Fruit fly (Drosophila melanogaster) whole organism, embryonic: ENCODE data around the gene CG1607.
A peak's percentile ranks its signal among the peaks of the same experiment; 100 is the strongest.

Experiments
- Atf3 ChIP-seq: fragments of 200-800 bp; sonication (Bioruptor generic); optimal IDR thresholded peaks from 3 replicates; lab custom pipeline; 2016; ENCODE audit warnings: missing biosample characterization, missing genetic modification characterization
- CG11085 ChIP-seq: fragments of 200-800 bp; sonication (Bioruptor generic); IDR thresholded peaks from 2 replicates; pipeline ENCODE4 v1.3.6; 2022; ENCODE audit warnings: missing biosample characterization, missing genetic modification characterization
- CG11723 ChIP-seq: fragments of 200-800 bp; sonication (Bioruptor generic); optimal IDR thresholded peaks from 2 replicates; lab custom pipeline; 2017; ENCODE audit warnings: missing biosample characterization, mild to moderate bottlenecking, missing genetic modification characterization
- CG14441 ChIP-seq: fragments of 200-800 bp; sonication (Bioruptor generic); IDR thresholded peaks from 2 replicates; pipeline ENCODE4 v1.3.6; 2022; ENCODE audit warnings: missing biosample characterization, missing genetic modification characterization
- CG14667 ChIP-seq: fragments of 200-800 bp; sonication (Bioruptor generic); IDR thresholded peaks from 2 replicates; pipeline ENCODE4 v1.3.6; 2022; ENCODE audit warnings: missing biosample characterization, missing genetic modification characterization
- CG16813 ChIP-seq: fragments of 200-800 bp; sonication (Bioruptor generic); IDR thresholded peaks from 3 replicates; pipeline ENCODE4 v1.3.6; 2022; ENCODE audit warnings: missing biosample characterization, missing genetic modification characterization; ENCODE audit not compliant: partially characterized antibody
- CG18619 ChIP-seq: fragments of 200-800 bp; sonication (Bioruptor generic); optimal IDR thresholded peaks from 3 replicates; lab custom pipeline; 2017; ENCODE audit warnings: missing biosample characterization, mild to moderate bottlenecking, missing genetic modification characterization
- CG2129 ChIP-seq: fragments of 200-800 bp; sonication (Bioruptor generic); IDR thresholded peaks from 2 replicates; pipeline ENCODE4 v1.3.6; 2022; ENCODE audit warnings: missing biosample characterization, missing genetic modification characterization; ENCODE audit not compliant: partially characterized antibody
- CG2199 ChIP-seq: fragments of 200-800 bp; sonication (Bioruptor generic); IDR thresholded peaks from 3 replicates; pipeline ENCODE4 v1.3.6; 2022; ENCODE audit warnings: missing biosample characterization, missing genetic modification characterization
- CG30403 ChIP-seq: fragments of 200-800 bp; sonication (Bioruptor generic); optimal IDR thresholded peaks from 3 replicates; lab custom pipeline; 2016; ENCODE audit warnings: missing biosample characterization, missing genetic modification characterization
- CG33213 ChIP-seq: fragments of 200-800 bp; sonication (Bioruptor generic); optimal IDR thresholded peaks from 3 replicates; lab custom pipeline; 2016; ENCODE audit warnings: missing biosample characterization, missing genetic modification characterization
- CG33557 ChIP-seq: fragments of 200-800 bp; sonication (Bioruptor generic); optimal IDR thresholded peaks from 2 replicates; lab custom pipeline; 2019; ENCODE audit warnings: missing biosample characterization, mild to moderate bottlenecking, missing genetic modification characterization, moderate library complexity
- CG34376 ChIP-seq: fragments of 200-800 bp; sonication (Bioruptor generic); optimal IDR thresholded peaks from 2 replicates; lab custom pipeline; 2018; ENCODE audit warnings: missing biosample characterization, mild to moderate bottlenecking, missing genetic modification characterization
- CG5180 ChIP-seq: fragments of 200-800 bp; sonication (Bioruptor generic); optimal IDR thresholded peaks from 3 replicates; lab custom pipeline; 2017; ENCODE audit warnings: missing biosample characterization, missing genetic modification characterization, mild to moderate bottlenecking, moderate library complexity, missing genetic modification reagents
- CG7745 ChIP-seq: fragments of 200-800 bp; sonication (Bioruptor generic); optimal IDR thresholded peaks from 2 replicates; lab custom pipeline; 2018; ENCODE audit warnings: missing biosample characterization, mild to moderate bottlenecking, missing genetic modification characterization, moderate library complexity
- D19B ChIP-seq: fragments of 200-800 bp; sonication (Bioruptor generic); optimal IDR thresholded peaks from 2 replicates; lab custom pipeline; 2017; ENCODE audit warnings: missing biosample characterization, mild to moderate bottlenecking, missing genetic modification characterization
- Doc2 ChIP-seq: fragments of 200-800 bp; sonication (Bioruptor generic); IDR thresholded peaks from 2 replicates; pipeline ENCODE4 v1.3.6; 2022; ENCODE audit warnings: missing biosample characterization, missing genetic modification characterization
- Doc3 ChIP-seq: fragments of 200-800 bp; sonication (Bioruptor generic); IDR thresholded peaks from 3 replicates; pipeline ENCODE4 v1.3.6; 2022; ENCODE audit warnings: missing biosample characterization, missing genetic modification characterization; ENCODE audit not compliant: partially characterized antibody
- Gsc ChIP-seq: fragments of 200-800 bp; sonication (Bioruptor generic); IDR thresholded peaks from 2 replicates; pipeline ENCODE4 v1.3.6; 2022; ENCODE audit warnings: missing biosample characterization, missing genetic modification characterization
- HLH4C ChIP-seq: fragments of 200-800 bp; sonication (Bioruptor generic); IDR thresholded peaks from 3 replicates; pipeline ENCODE4 v1.3.6; 2022; ENCODE audit warnings: missing biosample characterization, missing genetic modification characterization; ENCODE audit not compliant: partially characterized antibody
- HmgZ ChIP-seq: fragments of 200-800 bp; sonication (Bioruptor generic); optimal IDR thresholded peaks from 2 replicates; lab custom pipeline; 2018; ENCODE audit warnings: missing biosample characterization, mild to moderate bottlenecking, missing genetic modification characterization
- Hr39 ChIP-seq: fragments of >200 bp; optimal IDR thresholded peaks from 2 replicates; lab custom pipeline; 2017
- Med ChIP-seq: fragments of 200-800 bp; sonication (Bioruptor generic); peaks from one replicate; lab custom pipeline; 2016; ENCODE audit warnings: missing biosample characterization, missing genetic modification characterization, mild to moderate bottlenecking, inconsistent platforms, moderate library complexity
- Meics ChIP-seq: fragments of 200-800 bp; sonication (Bioruptor generic); optimal IDR thresholded peaks from 2 replicates; lab custom pipeline; 2017; ENCODE audit warnings: missing biosample characterization, mild to moderate bottlenecking, missing genetic modification characterization
- Mes4 ChIP-seq: fragments of 200-800 bp; sonication (Bioruptor generic); optimal IDR thresholded peaks from 2 replicates; lab custom pipeline; 2016; ENCODE audit warnings: missing biosample characterization, missing genetic modification characterization
- Opbp ChIP-seq: fragments of 200-800 bp; sonication (Bioruptor generic); IDR thresholded peaks from 3 replicates; pipeline ENCODE4 v1.3.6; 2022; ENCODE audit warnings: missing biosample characterization, missing genetic modification characterization; ENCODE audit not compliant: partially characterized antibody
- aop ChIP-seq: fragments of 200-800 bp; sonication (Bioruptor generic); IDR thresholded peaks from 2 replicates; pipeline ENCODE4 v1.3.6; 2022; ENCODE audit warnings: missing biosample characterization, missing genetic modification characterization
- chinmo ChIP-seq: fragments of 200-800 bp; sonication (Bioruptor generic); IDR thresholded peaks from 4 replicates; pipeline ENCODE4 v1.3.6; 2022; ENCODE audit warnings: missing biosample characterization, missing genetic modification characterization; ENCODE audit not compliant: partially characterized antibody
- gro ChIP-seq: fragments of 200-800 bp; sonication (Bioruptor generic); optimal IDR thresholded peaks from 2 replicates; lab custom pipeline; 2016; ENCODE audit warnings: missing biosample characterization, missing genetic modification characterization
- ham ChIP-seq: fragments of 200-800 bp; sonication (Bioruptor generic); IDR thresholded peaks from 2 replicates; pipeline ENCODE4 v1.3.6; 2022; ENCODE audit warnings: missing biosample characterization, missing genetic modification characterization
- jing ChIP-seq: fragments of 200-800 bp; sonication (Bioruptor generic); optimal IDR thresholded peaks from 2 replicates; lab custom pipeline; 2018; ENCODE audit warnings: missing biosample characterization, mild to moderate bottlenecking, missing genetic modification characterization
- mld ChIP-seq: fragments of 200-800 bp; sonication (Bioruptor generic); IDR thresholded peaks from 3 replicates; pipeline ENCODE4 v1.3.6; 2022; ENCODE audit warnings: missing biosample characterization, missing genetic modification characterization; ENCODE audit not compliant: partially characterized antibody
- nmo ChIP-seq: fragments of 200-800 bp; sonication (Bioruptor generic); optimal IDR thresholded peaks from 2 replicates; lab custom pipeline; 2018; ENCODE audit warnings: missing biosample characterization, mild to moderate bottlenecking, missing genetic modification characterization, moderate library complexity
- oc ChIP-seq: fragments of 200-800 bp; sonication (Bioruptor generic); optimal IDR thresholded peaks from 2 replicates; lab custom pipeline; 2018; ENCODE audit warnings: missing biosample characterization, mild to moderate bottlenecking, missing genetic modification characterization, moderate library complexity
- odd ChIP-seq: fragments of 200-800 bp; sonication (Bioruptor generic); optimal IDR thresholded peaks from 2 replicates; lab custom pipeline; 2017; ENCODE audit warnings: missing biosample characterization, mild to moderate bottlenecking, missing genetic modification characterization
- pho ChIP-seq: fragments of 200-800 bp; sonication (Bioruptor generic); optimal IDR thresholded peaks from 2 replicates; lab custom pipeline; 2016; ENCODE audit warnings: missing biosample characterization, missing genetic modification characterization
- psq ChIP-seq: fragments of 200-800 bp; sonication (Bioruptor generic); optimal IDR thresholded peaks from 2 replicates; lab custom pipeline; 2017; ENCODE audit warnings: missing biosample characterization, missing genetic modification characterization
- pzg ChIP-seq: fragments of 200-800 bp; sonication (Bioruptor generic); optimal IDR thresholded peaks from 3 replicates; lab custom pipeline; 2018; ENCODE audit warnings: missing biosample characterization, mild to moderate bottlenecking, missing genetic modification characterization, moderate library complexity
- slou ChIP-seq: fragments of 200-800 bp; sonication (Bioruptor generic); optimal IDR thresholded peaks from 3 replicates; lab custom pipeline; 2016; ENCODE audit warnings: missing biosample characterization, missing genetic modification characterization
- stwl ChIP-seq: fragments of 200-800 bp; sonication (Bioruptor generic); optimal IDR thresholded peaks from 3 replicates; lab custom pipeline; 2018; ENCODE audit warnings: missing biosample characterization, mild to moderate bottlenecking, missing genetic modification characterization, moderate library complexity
- vnd ChIP-seq: fragments of 200-800 bp; sonication (Bioruptor generic); IDR thresholded peaks from 3 replicates; pipeline ENCODE4 v1.3.6; 2022; ENCODE audit warnings: missing biosample characterization, missing genetic modification characterization; ENCODE audit not compliant: partially characterized antibody
- wor ChIP-seq: fragments of 200-800 bp; sonication (Bioruptor generic); IDR thresholded peaks from 2 replicates; pipeline ENCODE4 v1.3.6; 2022; ENCODE audit warnings: missing biosample characterization, missing genetic modification characterization

The CG1607 gene

DNA sequence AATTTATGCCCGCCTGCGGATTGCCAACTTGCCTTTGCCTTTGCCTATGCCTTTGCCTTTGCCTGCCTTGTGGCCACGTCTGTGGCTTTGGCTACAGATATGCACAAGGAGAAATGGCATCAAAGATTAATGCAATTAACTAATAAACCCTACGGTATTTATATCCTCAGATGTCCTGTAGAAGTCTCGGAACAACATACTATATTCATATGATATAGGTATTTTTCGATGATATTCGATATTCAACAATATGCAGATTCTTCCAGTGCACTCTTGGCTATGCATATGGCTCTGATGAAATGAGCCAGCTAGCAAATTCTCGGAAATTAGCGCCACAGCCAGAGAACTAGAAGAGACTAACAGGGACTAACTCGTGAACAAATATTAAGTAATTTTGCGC is 45.6 kb upstream of the CG1607 start (continued):
- TF ChIP-seq Gsc (GFP tag; lab: Robert Waterston, UW) (no peak), Meics (GFP tag; lab: Kevin White, UChicago) (no peak), CG33213 (GFP tag; lab: Kevin White, UChicago) (no peak), HLH4C (GFP tag; lab: Robert Waterston, UW) (no peak), nmo (GFP tag; lab: Kevin White, UChicago) (no peak), jing (GFP tag; lab: Kevin White, UChicago) (no peak), Opbp (GFP tag; lab: Robert Waterston, UW) (no peak), pzg (GFP tag; lab: Kevin White, UChicago) (no peak), CG33557 (no peak), CG5180 (no peak), stwl (no peak), CG2129 (GFP tag; lab: Robert Waterston, UW) (no peak), D19B (GFP tag; lab: Kevin White, UChicago) (no peak), aop (no peak), vnd (GFP tag; lab: Robert Waterston, UW) (no peak)

DNA sequence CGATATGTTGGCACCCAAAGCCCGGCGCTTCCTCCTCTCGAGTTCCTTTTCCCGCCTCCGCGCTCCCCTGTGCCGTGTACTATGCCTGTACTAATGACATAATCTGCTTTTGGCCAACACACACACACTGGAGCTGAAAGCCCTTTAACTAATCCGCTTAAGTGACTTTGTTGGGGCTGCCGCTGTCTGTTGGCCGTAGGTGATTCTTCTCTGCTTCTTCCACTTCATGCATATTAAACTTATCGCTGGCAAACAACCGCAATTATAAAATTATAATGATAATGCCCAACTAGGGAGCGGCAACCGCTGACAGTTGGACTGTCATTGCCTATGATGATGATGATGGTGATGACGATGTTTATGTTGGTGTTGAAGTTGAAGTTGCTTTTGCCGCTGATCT is 42.1 kb upstream of the CG1607 start:
- TF ChIP-seq oc (tag; lab: Kevin White, UChicago) (peak; percentile 91), mld (no peak), ham (GFP tag; lab: Robert Waterston, UW) (no peak), Med (peak; percentile 20), gro (GFP tag; lab: Kevin White, UChicago) (no peak), chinmo (GFP tag; lab: Robert Waterston, UW) (0 out of 4 replicates have a peak, but pooled peaks have one; percentile 28)
- TF ChIP-seq, all 482 proteins: peak for 3

dm6 chr3R:31340769-31341168 is 41.1 kb upstream of the CG1607 start:
- TF ChIP-seq Mes4 (GFP tag; lab: Kevin White, UChicago) = no peak
- TF ChIP-seq, all 482 proteins: peak for 0

dm6 chr3R:31342574-31342973 is 39.3 kb upstream of the CG1607 start:
- TF ChIP-seq Hr39 (lab: Kevin White, UChicago) (no peak), CG7745 (tag; lab: Kevin White, UChicago) (no peak), CG16813 (no peak), CG30403 (GFP tag; lab: Kevin White, UChicago) (no peak), CG14667 (no peak), pho (GFP tag; lab: Kevin White, UChicago) (no peak), CG2199 (no peak), slou (no peak), HmgZ (tag; lab: Kevin White, UChicago) (no peak), Doc3 (no peak), CG11723 (no peak), CG18619 (GFP tag; lab: Kevin White, UChicago) (no peak), odd (GFP tag; lab: Kevin White, UChicago) (no peak), Doc2 (no peak), CG11085 (no peak), wor (GFP tag; lab: Robert Waterston, UW) (no peak), CG14441 (GFP tag; lab: Robert Waterston, UW) (no peak), Atf3 (no peak), psq (GFP tag; lab: Kevin White, UChicago) (no peak), CG34376 (GFP tag; lab: Kevin White, UChicago) (no peak)
- TF ChIP-seq, all 482 proteins: peak for 0
